7 worm cellular contexts compared by ENCODE assay signal in genomic region chrIV:9667084-9667483, ce11.
A peak's percentile ranks its signal among the peaks of the same experiment; 100 is the strongest.
TF ChIP-seq lines count a peak whose summit lies in the region.

No protein-coding gene starts in this region.

TF ChIP-seq in whole organism, L1 larva, 84 proteins besides CTCF, POLR2A, EP300 and RAD21:
- no peak for TF ChIP-seq pag-3 (tag; optimal IDR thresholded peaks at IDR 0.05; lab: Kevin White, UChicago; ENCODE audit: borderline replicate concordance, insufficient read depth)
- peak; percentile 73 for TF ChIP-seq nhr-85 (tag; lab: Kevin White, UChicago)
- peak; percentile 17 for TF ChIP-seq mep-1 (tag; optimal IDR thresholded peaks at IDR 0.05; lab: Kevin White, UChicago)
- peak in 1 of 2 experiments; percentile 10 for TF ChIP-seq lsy-2 (tag; optimal IDR thresholded peaks at IDR 0.05; lab: Kevin White, UChicago)
- no peak for TF ChIP-seq elt-3 (tag; optimal IDR thresholded peaks at IDR 0.05; lab: Kevin White, UChicago)
- TF ChIP-seq elt-2 (tag; optimal IDR thresholded peaks at IDR 0.05; lab: Kevin White, UChicago), result peak; percentile 4
- peak; percentile 0 for TF ChIP-seq nhr-47 (tag; optimal IDR thresholded peaks at IDR 0.05; lab: Kevin White, UChicago)
- no peak for TF ChIP-seq tlp-1 (tag; optimal IDR thresholded peaks at IDR 0.05; lab: Kevin White, UChicago)
- peak; percentile 11 for TF ChIP-seq lin-14 (GFP tag; optimal IDR thresholded peaks at IDR 0.05; lab: Kevin White, UChicago)
TF ChIP-seq in whole organism, L1 larva: peak in this region for 6.

TF ChIP-seq in whole organism, L2 larva, 48 proteins besides CTCF, POLR2A, EP300 and RAD21:
- TF ChIP-seq F13H6.1 (tag; optimal IDR thresholded peaks at IDR 0.05; lab: Kevin White, UChicago) (peak; percentile 22), sma-9 (GFP tag; optimal IDR thresholded peaks at IDR 0.05; lab: Kevin White, UChicago) (peak; percentile 90), sma-9 (tag; optimal IDR thresholded peaks at IDR 0.05; lab: Kevin White, UChicago) (no peak), fos-1 (tag; optimal IDR thresholded peaks at IDR 0.05; lab: Kevin White, UChicago) (no peak), nhr-11 (tag; optimal IDR thresholded peaks at IDR 0.05; lab: Kevin White, UChicago) (no peak), C34F6.9 (tag; optimal IDR thresholded peaks at IDR 0.05; lab: Kevin White, UChicago) (no peak)

TF ChIP-seq in whole organism, L3 larva, 47 proteins besides CTCF, POLR2A, EP300 and RAD21:
- TF ChIP-seq ZK546.5 (tag; optimal IDR thresholded peaks at IDR 0.05; lab: Kevin White, UChicago), result no peak
- peak; percentile 20 for TF ChIP-seq nhr-25 (tag; optimal IDR thresholded peaks at IDR 0.05; lab: Kevin White, UChicago)
- TF ChIP-seq pha-4 (tag; optimal IDR thresholded peaks at IDR 0.05; lab: Kevin White, UChicago), result peak; percentile 43
- no peak for TF ChIP-seq snpc-4 (tag; optimal IDR thresholded peaks at IDR 0.05; lab: Kevin White, UChicago)

TF ChIP-seq in whole organism, L4 larva, 104 proteins besides CTCF, POLR2A, EP300 and RAD21:
- TF ChIP-seq ceh-28 (tag; optimal IDR thresholded peaks at IDR 0.05; lab: Kevin White, UChicago) (no peak), spr-3 (GFP tag; optimal IDR thresholded peaks at IDR 0.05; lab: Kevin White, UChicago) (no peak), skn-1 (tag; optimal IDR thresholded peaks at IDR 0.05; lab: Kevin White, UChicago) (no peak), gei-8 (GFP tag; optimal IDR thresholded peaks at IDR 0.05; lab: Kevin White, UChicago) (no peak), hif-1 (tag; optimal IDR thresholded peaks at IDR 0.05; lab: Kevin White, UChicago) (no peak), nhr-42 (GFP tag; IDR thresholded peaks at IDR 0.05; lab: Robert Waterston, UW) (no peak), nhr-10 (tag; optimal IDR thresholded peaks at IDR 0.05; lab: Kevin White, UChicago) (peak; percentile 28), aha-1 (tag; lab: Kevin White, UChicago) (peak; percentile 81)

TF ChIP-seq in whole organism, late embryonic, 69 proteins besides CTCF, POLR2A, EP300 and RAD21 (continues in another document):
- TF ChIP-seq unc-86 (tag; optimal IDR thresholded peaks at IDR 0.05; lab: Kevin White, UChicago) (no peak), nhr-232 (tag; optimal IDR thresholded peaks at IDR 0.05; lab: Kevin White, UChicago) (no peak), dve-1 (tag; optimal IDR thresholded peaks at IDR 0.05; lab: Kevin White, UChicago) (no peak), tbx-7 (tag; optimal IDR thresholded peaks at IDR 0.05; lab: Kevin White, UChicago) (no peak), hlh-15 (tag; optimal IDR thresholded peaks at IDR 0.05; lab: Kevin White, UChicago) (no peak), rnt-1 (tag; optimal IDR thresholded peaks at IDR 0.05; lab: Kevin White, UChicago) (no peak), zip-5 (tag; optimal IDR thresholded peaks at IDR 0.05; lab: Kevin White, UChicago) (no peak), npax-4 (tag; optimal IDR thresholded peaks at IDR 0.05; lab: Kevin White, UChicago) (no peak), pqm-1 (tag; optimal IDR thresholded peaks at IDR 0.05; lab: Kevin White, UChicago) (no peak), elt-4 (tag; optimal IDR thresholded peaks at IDR 0.05; lab: Kevin White, UChicago) (no peak), hlh-13 (GFP tag; optimal IDR thresholded peaks at IDR 0.05; lab: Kevin White, UChicago) (no peak), ceh-30 (tag; optimal IDR thresholded peaks at IDR 0.05; lab: Kevin White, UChicago) (peak; percentile 8), nfya-1 (tag; optimal IDR thresholded peaks at IDR 0.05; lab: Kevin White, UChicago) (peak; percentile 25), hlh-8 (tag; optimal IDR thresholded peaks at IDR 0.05; lab: Kevin White, UChicago) (no peak), che-1 (tag; optimal IDR thresholded peaks at IDR 0.05; lab: Kevin White, UChicago) (no peak), nhr-11 (tag; optimal IDR thresholded peaks at IDR 0.05; lab: Kevin White, UChicago) (no peak), lin-11 (tag; optimal IDR thresholded peaks at IDR 0.05; lab: Kevin White, UChicago) (no peak), tbx-2 (tag; optimal IDR thresholded peaks at IDR 0.05; lab: Kevin White, UChicago) (peak; percentile 45), ceh-18 (tag; optimal IDR thresholded peaks at IDR 0.05; lab: Kevin White, UChicago) (no peak), ceh-34 (tag; optimal IDR thresholded peaks at IDR 0.05; lab: Kevin White, UChicago) (peak; percentile 38), pros-1 (tag; optimal IDR thresholded peaks at IDR 0.05; lab: Kevin White, UChicago) (no peak), ceh-48 (tag; optimal IDR thresholded peaks at IDR 0.05; lab: Kevin White, UChicago) (no peak), ama-1 (optimal IDR thresholded peaks at IDR 0.05; lab: Kevin White, UChicago) (no peak), elt-2 (tag; optimal IDR thresholded peaks at IDR 0.05; lab: Kevin White, UChicago) (peak; percentile 19)

TF ChIP-seq in whole organism, midembryonic, 9 proteins besides CTCF, POLR2A, EP300 and RAD21:
- TF ChIP-seq T22C8.4 (GFP tag; IDR thresholded peaks at IDR 0.05; lab: Robert Waterston, UW) (no peak), cog-1 (tag; optimal IDR thresholded peaks at IDR 0.05; lab: Kevin White, UChicago) (peak; percentile 17), ref-1 (GFP tag; conservative IDR thresholded peaks at IDR 0.05; lab: Robert Waterston, UW) (no peak), ztf-23 (GFP tag; IDR thresholded peaks at IDR 0.05; lab: Robert Waterston, UW) (no peak), med-1 (GFP tag; optimal IDR thresholded peaks at IDR 0.05; lab: Kevin White, UChicago; ENCODE audit: insufficient read depth) (no peak), flt-1 (GFP tag; IDR thresholded peaks at IDR 0.05; lab: Robert Waterston, UW) (no peak), tab-1 (GFP tag; IDR thresholded peaks at IDR 0.05; lab: Robert Waterston, UW) (no peak), ztf-29 (GFP tag; IDR thresholded peaks at IDR 0.05; lab: Robert Waterston, UW) (no peak)

TF ChIP-seq in whole organism, mixed stage, embryonic, 35 proteins besides CTCF, POLR2A, EP300 and RAD21:
- TF ChIP-seq snpc-4 (tag; optimal IDR thresholded peaks at IDR 0.05; lab: Kevin White, UChicago) (no peak), drap-1 (GFP tag; optimal IDR thresholded peaks at IDR 0.05; lab: Kevin White, UChicago) (no peak), unc-120 (tag; optimal IDR thresholded peaks at IDR 0.05; lab: Kevin White, UChicago; ENCODE audit: poor library complexity, severe bottlenecking) (no peak), elt-1 (tag; optimal IDR thresholded peaks at IDR 0.05; lab: Kevin White, UChicago; ENCODE audit: borderline replicate concordance, insufficient read depth) (peak; percentile 78), elt-3 (tag; optimal IDR thresholded peaks at IDR 0.05; lab: Kevin White, UChicago) (peak; percentile 4), zip-8 (tag; optimal IDR thresholded peaks at IDR 0.05; lab: Kevin White, UChicago) (no peak), unc-62 (GFP tag; optimal IDR thresholded peaks at IDR 0.05; lab: Kevin White, UChicago) (peak; percentile 40), sem-2 (GFP tag; optimal IDR thresholded peaks at IDR 0.05; lab: Kevin White, UChicago) (no peak), nhr-76 (tag; optimal IDR thresholded peaks at IDR 0.05; lab: Kevin White, UChicago) (no peak), ztf-11 (tag; optimal IDR thresholded peaks at IDR 0.05; lab: Kevin White, UChicago) (no peak), nhr-237 (tag; optimal IDR thresholded peaks at IDR 0.05; lab: Kevin White, UChicago) (peak; percentile 53), bed-3 (GFP tag; optimal IDR thresholded peaks at IDR 0.05; lab: Kevin White, UChicago) (no peak), unc-39 (tag; optimal IDR thresholded peaks at IDR 0.05; lab: Kevin White, UChicago) (no peak), nhr-12 (tag; optimal IDR thresholded peaks at IDR 0.05; lab: Kevin White, UChicago) (no peak), lin-32 (GFP tag; optimal IDR thresholded peaks at IDR 0.05; lab: Kevin White, UChicago) (no peak), mls-2 (tag; optimal IDR thresholded peaks at IDR 0.05; lab: Kevin White, UChicago) (no peak), M03D4.4 (tag; optimal IDR thresholded peaks at IDR 0.05; lab: Kevin White, UChicago) (no peak), tbx-8 (GFP tag; optimal IDR thresholded peaks at IDR 0.05; lab: Kevin White, UChicago) (no peak), nhr-2 (tag; optimal IDR thresholded peaks at IDR 0.05; lab: Kevin White, UChicago) (no peak), lin-13 (tag; optimal IDR thresholded peaks at IDR 0.05; lab: Kevin White, UChicago) (no peak), ceh-43 (GFP tag; optimal IDR thresholded peaks at IDR 0.05; lab: Kevin White, UChicago) (no peak), blmp-1 (tag; optimal IDR thresholded peaks at IDR 0.05; lab: Kevin White, UChicago) (no peak), hlh-1 (tag; optimal IDR thresholded peaks at IDR 0.05; lab: Kevin White, UChicago) (no peak), mep-1 (tag; optimal IDR thresholded peaks at IDR 0.05; lab: Kevin White, UChicago) (no peak), ham-2 (GFP tag; optimal IDR thresholded peaks at IDR 0.05; lab: Kevin White, UChicago) (no peak), cnd-1 (tag; optimal IDR thresholded peaks at IDR 0.05; lab: Kevin White, UChicago) (no peak), ces-1 (GFP tag; optimal IDR thresholded peaks at IDR 0.05; lab: Kevin White, UChicago) (no peak), lsy-2 (tag; optimal IDR thresholded peaks at IDR 0.05; lab: Kevin White, UChicago) (peak; percentile 27), pha-4 (tag; optimal IDR thresholded peaks at IDR 0.05; lab: Kevin White, UChicago) (peak; percentile 50), mab-5 (tag; optimal IDR thresholded peaks at IDR 0.05; lab: Kevin White, UChicago) (no peak), flh-1 (GFP tag; optimal IDR thresholded peaks at IDR 0.05; lab: Kevin White, UChicago) (no peak), nhr-28 (tag; optimal IDR thresholded peaks at IDR 0.05; lab: Kevin White, UChicago) (no peak), ceh-83 (GFP tag; optimal IDR thresholded peaks at IDR 0.05; lab: Kevin White, UChicago) (no peak), ceh-39 (tag; optimal IDR thresholded peaks at IDR 0.05; lab: Kevin White, UChicago) (peak; percentile 24), sptf-1 (tag; optimal IDR thresholded peaks at IDR 0.05; lab: Kevin White, UChicago) (no peak)

Comparison
In these comparisons a context has a peak if more than half of its experiments do, and no peak if none do; other contexts are left out.
1. Of the 29 proteins assayed by ChIP-seq in both whole organism, L4 larva and whole organism, L1 larva: peak only in whole organism, L4 larva: aha-1; only in whole organism, L1 larva: mep-1; in both: none; in neither: 26; mixed calls (peak in some experiments, not most) for 1.